Worm (Caenorhabditis elegans): ENCODE data around the gene fbxa-160.

DNA sequence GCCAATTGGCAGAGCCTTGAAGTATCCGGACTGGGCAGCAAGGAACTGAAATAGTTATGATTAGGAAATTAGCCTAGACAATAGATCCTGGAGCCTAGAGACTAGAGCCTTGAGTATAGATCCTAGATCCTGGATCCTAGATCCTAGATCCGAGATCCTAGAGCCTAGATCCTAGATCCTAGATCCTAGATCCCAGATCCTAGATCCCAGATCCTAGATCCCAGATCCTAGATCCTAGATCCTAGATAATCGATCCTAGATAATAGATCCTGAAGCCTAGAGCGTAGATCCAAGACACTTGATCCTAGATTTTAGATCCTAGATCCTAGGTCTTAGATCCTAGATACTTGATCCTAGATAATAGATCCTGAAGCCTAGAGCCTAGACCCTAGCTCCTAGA is 19.5 kb downstream of the fbxa-160 start:
- no peak for TF ChIP-seq W03F9.2 (tag; optimal IDR thresholded peaks at IDR 0.05)
- TF ChIP-seq dao-5 (tag; optimal IDR thresholded peaks at IDR 0.05): no peak
